Fruit fly (Drosophila melanogaster) whole organism, embryonic: ENCODE results near the gene sinu.

Experiments
- B-H1 ChIP-seq: fragments of 200-800 bp; sonication (Bioruptor generic); IDR thresholded peaks from 3 replicates; pipeline ENCODE4 v1.3.6; 2022; ENCODE audit warnings: missing biosample characterization, missing genetic modification characterization
- B-H2 ChIP-seq: fragments of 200-800 bp; sonication (Bioruptor generic); optimal IDR thresholded peaks from 2 replicates; lab custom pipeline; 2018; ENCODE audit warnings: missing biosample characterization, mild to moderate bottlenecking, missing genetic modification characterization
- BtbVII ChIP-seq: fragments of 200-800 bp; sonication (Bioruptor generic); optimal IDR thresholded peaks from 3 replicates; lab custom pipeline; 2017; ENCODE audit warnings: missing biosample characterization, mild to moderate bottlenecking, missing genetic modification characterization
- CG10654 ChIP-seq: fragments of 200-800 bp; sonication (Bioruptor generic); optimal IDR thresholded peaks from 2 replicates; lab custom pipeline; 2016; ENCODE audit warnings: missing biosample characterization, missing genetic modification characterization
- CG11093 ChIP-seq: fragments of 200-800 bp; sonication (Bioruptor generic); IDR thresholded peaks from 3 replicates; pipeline ENCODE4 v1.3.6; 2022; ENCODE audit warnings: missing biosample characterization, missing genetic modification characterization
- CG12391 ChIP-seq: fragments of 200-800 bp; sonication (Bioruptor generic); optimal IDR thresholded peaks from 3 replicates; lab custom pipeline; 2018; ENCODE audit warnings: missing biosample characterization, mild to moderate bottlenecking, missing genetic modification characterization, moderate library complexity
- CG15601 ChIP-seq: fragments of 200-800 bp; sonication (Bioruptor generic); optimal IDR thresholded peaks from 3 replicates; lab custom pipeline; 2019; ENCODE audit warnings: missing biosample characterization, mild to moderate bottlenecking, missing genetic modification characterization, moderate library complexity
- CG15696 ChIP-seq: fragments of 200-800 bp; sonication (Bioruptor generic); optimal IDR thresholded peaks from 2 replicates; lab custom pipeline; 2019; ENCODE audit warnings: missing biosample characterization, mild to moderate bottlenecking, missing genetic modification characterization, moderate library complexity
- CG1603 ChIP-seq: fragments of 200-800 bp; sonication (Bioruptor generic); optimal IDR thresholded peaks from 2 replicates; lab custom pipeline; 2019; ENCODE audit warnings: missing biosample characterization, mild to moderate bottlenecking, missing genetic modification characterization, moderate library complexity
- CG17568 ChIP-seq: fragments of 200-800 bp; sonication (Bioruptor generic); optimal IDR thresholded peaks from 2 replicates; lab custom pipeline; 2018; ENCODE audit warnings: missing biosample characterization, mild to moderate bottlenecking, missing genetic modification characterization, moderate library complexity
- CG17912 ChIP-seq: fragments of 200-800 bp; sonication (Bioruptor generic); optimal IDR thresholded peaks from 2 replicates; lab custom pipeline; 2018; ENCODE audit warnings: missing biosample characterization, mild to moderate bottlenecking, missing genetic modification characterization
- CG30403 ChIP-seq: fragments of 200-800 bp; sonication (Bioruptor generic); optimal IDR thresholded peaks from 3 replicates; lab custom pipeline; 2016; ENCODE audit warnings: missing biosample characterization, missing genetic modification characterization
- CG3065 ChIP-seq: fragments of 200-800 bp; sonication (Bioruptor generic); optimal IDR thresholded peaks from 2 replicates; lab custom pipeline; 2016; ENCODE audit warnings: missing biosample characterization, missing genetic modification characterization
- CG3407 ChIP-seq: fragments of 200-800 bp; sonication (Bioruptor generic); optimal IDR thresholded peaks from 2 replicates; lab custom pipeline; 2018; ENCODE audit warnings: missing biosample characterization, mild to moderate bottlenecking, missing genetic modification characterization
- CG4282 ChIP-seq: fragments of 200-800 bp; sonication (Bioruptor generic); optimal IDR thresholded peaks from 2 replicates; lab custom pipeline; 2016; ENCODE audit warnings: missing biosample characterization, missing genetic modification characterization
- CG6765 ChIP-seq: fragments of 200-800 bp; sonication (Bioruptor generic); optimal IDR thresholded peaks from 3 replicates; lab custom pipeline; 2017; ENCODE audit warnings: missing biosample characterization, mild to moderate bottlenecking, missing genetic modification characterization
- CG8290 ChIP-seq, 3 experiments: fragments of 200-800 bp; sonication (Bioruptor generic); optimal IDR thresholded peaks; 2 replicates each; lab custom pipeline; 2016 to 2019; ENCODE audit warnings: missing biosample characterization in 3 of 3, missing genetic modification characterization in 3 of 3, mild to moderate bottlenecking in 2 of 3, moderate library complexity in 1 of 3
- CG9727 ChIP-seq: fragments of 200-800 bp; sonication (Bioruptor generic); optimal IDR thresholded peaks from 3 replicates; lab custom pipeline; 2017; ENCODE audit warnings: missing biosample characterization, mild to moderate bottlenecking, missing genetic modification characterization
- CG9876 ChIP-seq: fragments of 200-800 bp; sonication (Bioruptor generic); optimal IDR thresholded peaks from 2 replicates; lab custom pipeline; 2016; ENCODE audit warnings: missing biosample characterization, missing genetic modification characterization
- Myb ChIP-seq: fragments of 200-800 bp; sonication (Bioruptor generic); optimal IDR thresholded peaks from 2 replicates; lab custom pipeline; 2016; ENCODE audit warnings: missing biosample characterization, missing genetic modification characterization
- NFAT ChIP-seq: fragments of 200-800 bp; sonication (Bioruptor generic); IDR thresholded peaks from 2 replicates; pipeline ENCODE4 v1.3.6; 2022; ENCODE audit warnings: missing biosample characterization, missing genetic modification characterization
- NK7.1 ChIP-seq: fragments of 200-800 bp; sonication (Bioruptor generic); optimal IDR thresholded peaks from 3 replicates; lab custom pipeline; 2016; ENCODE audit warnings: missing biosample characterization, missing genetic modification characterization
- Nf-YC ChIP-seq: fragments of 200-800 bp; optimal IDR thresholded peaks from 3 replicates; lab custom pipeline; 2019; ENCODE audit warnings: missing biosample characterization, mild to moderate bottlenecking, missing genetic modification characterization, moderate library complexity
- Oli ChIP-seq: fragments of 200-800 bp; sonication (Bioruptor generic); optimal IDR thresholded peaks from 2 replicates; lab custom pipeline; 2018; ENCODE audit warnings: missing biosample characterization, mild to moderate bottlenecking, missing genetic modification characterization, moderate library complexity
- Poxn ChIP-seq: fragments of 200-800 bp; sonication (Bioruptor generic); IDR thresholded peaks from 2 replicates; pipeline ENCODE4 v1.3.6; 2022; ENCODE audit warnings: missing biosample characterization, missing genetic modification characterization
- Ptx1 ChIP-seq: fragments of 200-800 bp; sonication (Bioruptor generic); IDR thresholded peaks from 2 replicates; pipeline ENCODE4 v1.3.6; 2022; ENCODE audit warnings: missing biosample characterization, missing genetic modification characterization
- TFAM ChIP-seq: fragments of 200-800 bp; sonication (Bioruptor generic); optimal IDR thresholded peaks from 2 replicates; lab custom pipeline; 2017; ENCODE audit warnings: missing biosample characterization, missing genetic modification characterization, inconsistent platforms
- Trl ChIP-seq, 3 experiments: fragments of >200 bp in 2 of 3; fragments of 200-800 bp in 1 of 3; sonication (Bioruptor generic) in 1 of 3; optimal IDR thresholded peaks; 2 replicates in 1 of 3; 3 replicates in 2 of 3; lab custom pipeline; 2016 to 2017; ENCODE audit warnings: missing biosample characterization in 1 of 3, missing genetic modification characterization in 1 of 3
- bab2 ChIP-seq: fragments of 200-800 bp; sonication (Bioruptor generic); optimal IDR thresholded peaks from 2 replicates; lab custom pipeline; 2016; ENCODE audit warnings: missing biosample characterization, missing genetic modification characterization
- dan ChIP-seq: fragments of 200-800 bp; sonication (Bioruptor generic); IDR thresholded peaks from 2 replicates; pipeline ENCODE4 v1.3.6; 2022; ENCODE audit warnings: missing biosample characterization, missing genetic modification characterization
- dm ChIP-seq: fragments of 200-800 bp; sonication (Bioruptor generic); optimal IDR thresholded peaks from 3 replicates; lab custom pipeline; 2016; ENCODE audit warnings: missing biosample characterization, missing genetic modification characterization
- dmrt99B ChIP-seq: fragments of 200-800 bp; sonication (Bioruptor generic); optimal IDR thresholded peaks from 2 replicates; lab custom pipeline; 2018; ENCODE audit warnings: missing biosample characterization, mild to moderate bottlenecking, missing genetic modification characterization, moderate library complexity
- fd3F ChIP-seq: fragments of 200-800 bp; sonication (Bioruptor generic); optimal IDR thresholded peaks from 2 replicates; lab custom pipeline; 2018; ENCODE audit warnings: missing biosample characterization, mild to moderate bottlenecking, missing genetic modification characterization, moderate library complexity
- gfzf ChIP-seq: fragments of 200-800 bp; sonication (Bioruptor generic); optimal IDR thresholded peaks from 2 replicates; lab custom pipeline; 2016; ENCODE audit warnings: missing biosample characterization, mild to moderate bottlenecking, missing genetic modification characterization, moderate library complexity
- grn ChIP-seq: fragments of 200-800 bp; sonication (Bioruptor generic); optimal IDR thresholded peaks from 3 replicates; lab custom pipeline; 2017; ENCODE audit warnings: missing biosample characterization, missing genetic modification characterization
- jigr1 ChIP-seq: fragments of 200-800 bp; sonication (Bioruptor generic); IDR thresholded peaks from 3 replicates; pipeline ENCODE4 v1.3.6; 2022; ENCODE audit warnings: missing biosample characterization, missing genetic modification characterization
- lbe ChIP-seq: fragments of 200-800 bp; sonication (Bioruptor generic); optimal IDR thresholded peaks from 2 replicates; lab custom pipeline; 2016; ENCODE audit warnings: missing biosample characterization, mild to moderate bottlenecking, missing genetic modification characterization
- pb ChIP-seq: fragments of 200-800 bp; sonication (Bioruptor generic); optimal IDR thresholded peaks from 3 replicates; lab custom pipeline; 2016; ENCODE audit warnings: missing biosample characterization, missing genetic modification characterization
- pum ChIP-seq: fragments of 200-800 bp; sonication (Bioruptor generic); optimal IDR thresholded peaks from 2 replicates; lab custom pipeline; 2016; ENCODE audit warnings: missing biosample characterization, missing genetic modification characterization
- pzg ChIP-seq: fragments of 200-800 bp; sonication (Bioruptor generic); optimal IDR thresholded peaks from 3 replicates; lab custom pipeline; 2018; ENCODE audit warnings: missing biosample characterization, mild to moderate bottlenecking, missing genetic modification characterization, moderate library complexity
- repo ChIP-seq: fragments of 200-800 bp; sonication (Bioruptor generic); optimal IDR thresholded peaks from 2 replicates; lab custom pipeline; 2016; ENCODE audit warnings: missing biosample characterization, missing genetic modification characterization
- rib ChIP-seq: fragments of 200-800 bp; sonication (Bioruptor generic); IDR thresholded peaks from 2 replicates; pipeline ENCODE4 v1.3.6; 2022; ENCODE audit warnings: missing biosample characterization, missing genetic modification characterization
- row ChIP-seq: fragments of 200-800 bp; sonication (Bioruptor generic); IDR thresholded peaks from 3 replicates; pipeline ENCODE4 v1.3.6; 2022; ENCODE audit warnings: missing biosample characterization, missing genetic modification characterization
- run ChIP-seq: fragments of 200-800 bp; sonication (Bioruptor generic); optimal IDR thresholded peaks from 3 replicates; lab custom pipeline; 2018; ENCODE audit warnings: missing biosample characterization, mild to moderate bottlenecking, missing genetic modification characterization
- sens-2 ChIP-seq: fragments of 200-800 bp; sonication (Bioruptor generic); IDR thresholded peaks from 2 replicates; pipeline ENCODE4 v1.3.6; 2022; ENCODE audit warnings: missing biosample characterization, missing genetic modification characterization
- slp2 ChIP-seq: fragments of 200-800 bp; sonication (Bioruptor generic); optimal IDR thresholded peaks from 2 replicates; lab custom pipeline; 2016; ENCODE audit warnings: missing biosample characterization, missing genetic modification characterization
- sqz ChIP-seq: fragments of 200-800 bp; sonication (Bioruptor generic); optimal IDR thresholded peaks from 3 replicates; lab custom pipeline; 2018; ENCODE audit warnings: missing biosample characterization, mild to moderate bottlenecking, missing genetic modification characterization
- unpg ChIP-seq: fragments of 200-800 bp; sonication (Bioruptor generic); optimal IDR thresholded peaks from 3 replicates; lab custom pipeline; 2018; ENCODE audit warnings: missing biosample characterization, mild to moderate bottlenecking, missing genetic modification characterization, moderate library complexity
- vfl ChIP-seq: fragments of 200-800 bp; sonication (Bioruptor generic); optimal IDR thresholded peaks from 2 replicates; lab custom pipeline; 2016; ENCODE audit warnings: missing biosample characterization, missing genetic modification characterization
- vnd ChIP-seq: fragments of 200-800 bp; sonication (Bioruptor generic); IDR thresholded peaks from 3 replicates; pipeline ENCODE4 v1.3.6; 2022; ENCODE audit warnings: missing biosample characterization, missing genetic modification characterization; ENCODE audit not compliant: partially characterized antibody
- wor ChIP-seq: fragments of 200-800 bp; sonication (Bioruptor generic); IDR thresholded peaks from 2 replicates; pipeline ENCODE4 v1.3.6; 2022; ENCODE audit warnings: missing biosample characterization, missing genetic modification characterization

The sinu gene

dm6 chr3L:5583295-5583707 is 21.9 kb upstream of the sinu start (continued):
- peak; percentile 82 for TF ChIP-seq wor (GFP tag; lab: Robert Waterston, UW)
- peak; percentile 78 for TF ChIP-seq CG9727 (GFP tag; lab: Kevin White, UChicago)
- TF ChIP-seq CG3407 = no peak
- TF ChIP-seq dmrt99B (tag; lab: Kevin White, UChicago) = no peak
- TF ChIP-seq vnd (GFP tag; lab: Robert Waterston, UW) = peak; percentile 77
- peak; percentile 87 for TF ChIP-seq CG10654
- peak; percentile 92 for TF ChIP-seq CG1603 (tag; lab: Kevin White, UChicago)
- TF ChIP-seq sens-2 (GFP tag; lab: Robert Waterston, UW) = peak; percentile 79
- no peak for TF ChIP-seq unpg
- peak; percentile 78 for TF ChIP-seq CG9876
- TF ChIP-seq dm (GFP tag; lab: Kevin White, UChicago) = peak; percentile 82
- peak; percentile 74 for TF ChIP-seq gfzf (GFP tag; lab: Kevin White, UChicago)
- TF ChIP-seq B-H2 (GFP tag; lab: Kevin White, UChicago) = no peak
- TF ChIP-seq CG4282 = peak; percentile 72
- peak; percentile 90 for TF ChIP-seq pum
- TF ChIP-seq vfl (GFP tag; lab: Kevin White, UChicago) = peak; percentile 87
- peak; percentile 75 for TF ChIP-seq dan (GFP tag; lab: Robert Waterston, UW)
- peak; percentile 89 for TF ChIP-seq CG30403 (GFP tag; lab: Kevin White, UChicago)
- peak; percentile 75 for TF ChIP-seq repo (GFP tag; lab: Kevin White, UChicago)
- peak; percentile 77 for TF ChIP-seq CG3065 (GFP tag; lab: Kevin White, UChicago)
- no peak for TF ChIP-seq sqz (GFP tag; lab: Kevin White, UChicago)
- peak; percentile 58 for TF ChIP-seq rib (GFP tag; lab: Robert Waterston, UW)
- peak; percentile 99 for TF ChIP-seq Myb (GFP tag; lab: Kevin White, UChicago)
- TF ChIP-seq CG8290 (GFP tag; optimal IDR thresholded peaks at IDR 0.05; lab: Kevin White, UChicago) = peak; percentile 77
- TF ChIP-seq CG8290 (tag; optimal IDR thresholded peaks at IDR 0.05; lab: Kevin White, UChicago) = no peak
- peak; percentile 67 for TF ChIP-seq Oli (tag; lab: Kevin White, UChicago)
- peak; percentile 88 for TF ChIP-seq B-H1 (GFP tag; lab: Robert Waterston, UW)
- TF ChIP-seq run (tag; lab: Kevin White, UChicago) = no peak
- TF ChIP-seq fd3F (GFP tag; lab: Kevin White, UChicago) = peak; percentile 79
- TF ChIP-seq CG15601 (tag; lab: Kevin White, UChicago) = no peak
- TF ChIP-seq pzg (GFP tag; lab: Kevin White, UChicago) = peak; percentile 93
- TF ChIP-seq CG15696 = peak; percentile 82
- TF ChIP-seq lbe (GFP tag; lab: Kevin White, UChicago) = no peak
- TF ChIP-seq NK7.1 (GFP tag; lab: Kevin White, UChicago) = peak; percentile 71
- TF ChIP-seq Nf-YC = no peak
- TF ChIP-seq CG6765 = no peak
- TF ChIP-seq jigr1 = peak; percentile 86; the same call in 2 of the 3 replicates
- no peak for TF ChIP-seq CG17568 (GFP tag; lab: Kevin White, UChicago)
- peak; percentile 95 for TF ChIP-seq row (GFP tag; lab: Robert Waterston, UW)
- TF ChIP-seq grn (GFP tag; lab: Kevin White, UChicago) = peak; percentile 47
- peak; percentile 52 for TF ChIP-seq pb (GFP tag; lab: Kevin White, UChicago)
- TF ChIP-seq NFAT (GFP tag; lab: Robert Waterston, UW) = peak; percentile 87
- peak; percentile 76 for TF ChIP-seq Poxn
- peak; percentile 79 for TF ChIP-seq slp2 (GFP tag; lab: Kevin White, UChicago)
- TF ChIP-seq CG17912 (GFP tag; lab: Kevin White, UChicago) = peak; percentile 49
- peak; percentile 90 for TF ChIP-seq bab2 (GFP tag; lab: Kevin White, UChicago)
- peak in 1 of 2 experiments; percentile 12 for TF ChIP-seq Trl (optimal IDR thresholded peaks at IDR 0.05; lab: Kevin White, UChicago)
- peak; percentile 82 for TF ChIP-seq Trl (GFP tag; optimal IDR thresholded peaks at IDR 0.05; lab: Kevin White, UChicago)
- TF ChIP-seq BtbVII (GFP tag; lab: Kevin White, UChicago) = no peak
- peak; percentile 96 for TF ChIP-seq Ptx1
- peak; percentile 90 for TF ChIP-seq CG11093 (GFP tag; lab: Robert Waterston, UW)
- no peak for TF ChIP-seq TFAM (GFP tag; lab: Kevin White, UChicago)
- peak; percentile 90 for TF ChIP-seq CG12391 (tag; lab: Kevin White, UChicago)
